Worm (Caenorhabditis elegans) whole organism, L2 larva: Measurements from ENCODE around the gene svh-5.

Experiments
- F13H6.1 ChIP-seq: sonication (generic microtip); optimal IDR thresholded peaks from 2 replicates; lab custom pipeline; 2016; ENCODE audit warnings: missing genetic modification characterization, missing compliant biosample characterization
- R02D3.7 ChIP-seq: fragments of 150-350 bp; optimal IDR thresholded peaks from 2 replicates; lab custom pipeline; 2014; ENCODE audit warnings: missing biosample characterization, missing genetic modification characterization
- Y55F3AM.14 ChIP-seq: fragments of 200-800 bp; sonication (Bioruptor generic); optimal IDR thresholded peaks from 2 replicates; lab custom pipeline; 2018; ENCODE audit warnings: mild to moderate bottlenecking, missing genetic modification characterization, missing compliant biosample characterization
- aly-2 ChIP-seq: fragments of 150-350 bp; optimal IDR thresholded peaks from 2 replicates; lab custom pipeline; 2014; ENCODE audit warnings: missing biosample characterization, missing genetic modification characterization
- ama-1 ChIP-seq: fragments of 150-350 bp; optimal IDR thresholded peaks from 2 replicates; lab custom pipeline; 2018; ENCODE audit warnings: inconsistent platforms
- blmp-1 ChIP-seq: sonication (generic microtip); optimal IDR thresholded peaks from 2 replicates; lab custom pipeline; 2017; ENCODE audit warnings: missing genetic modification characterization, mild to moderate bottlenecking, missing compliant biosample characterization, antibody characterized with exemption, moderate library complexity; ENCODE audit not compliant: insufficient read depth
- crh-2 ChIP-seq: sonication (generic microtip); optimal IDR thresholded peaks from 2 replicates; lab custom pipeline; 2017; ENCODE audit warnings: missing biosample characterization, missing genetic modification characterization
- egl-27 ChIP-seq: sonication (generic microtip); optimal IDR thresholded peaks from 3 replicates; lab custom pipeline; 2017; ENCODE audit warnings: missing biosample characterization, missing genetic modification reagents, missing genetic modification characterization
- fos-1 ChIP-seq: fragments of 150-350 bp; optimal IDR thresholded peaks from 2 replicates; lab custom pipeline; 2014; ENCODE audit warnings: missing biosample characterization, missing genetic modification characterization
- gmeb-1 ChIP-seq: fragments of 150-350 bp; optimal IDR thresholded peaks from 2 replicates; lab custom pipeline; 2014; ENCODE audit warnings: missing biosample characterization, missing genetic modification characterization
- lin-13 ChIP-seq: fragments of 150-350 bp; optimal IDR thresholded peaks from 2 replicates; lab custom pipeline; 2014; ENCODE audit warnings: missing biosample characterization, missing genetic modification reagents, missing genetic modification characterization
- lsy-2 ChIP-seq, 2 experiments: fragments of 150-350 bp in 1 of 2; sonication (generic microtip) in 1 of 2; optimal IDR thresholded peaks; 2 replicates each; lab custom pipeline; 2014 to 2017; ENCODE audit warnings: missing biosample characterization in 2 of 2, missing genetic modification characterization in 2 of 2
- mab-5 ChIP-seq: fragments of 150-350 bp; optimal IDR thresholded peaks from 2 replicates; lab custom pipeline; 2014; ENCODE audit warnings: missing biosample characterization, missing genetic modification characterization
- mbf-1 ChIP-seq: sonication (generic microtip); optimal IDR thresholded peaks from 2 replicates; lab custom pipeline; 2017; ENCODE audit warnings: missing biosample characterization, missing genetic modification characterization
- mdl-1 ChIP-seq, 2 experiments: fragments of 150-350 bp in 1 of 2; sonication (generic microtip) in 1 of 2; optimal IDR thresholded peaks; 2 replicates each; lab custom pipeline; 2017; ENCODE audit warnings: missing biosample characterization in 2 of 2, missing genetic modification characterization in 2 of 2
- nhr-12 ChIP-seq: fragments of 150-350 bp; optimal IDR thresholded peaks from 2 replicates; lab custom pipeline; 2014; ENCODE audit warnings: missing biosample characterization, missing genetic modification characterization
- nhr-129 ChIP-seq: fragments of 150-350 bp; optimal IDR thresholded peaks from 2 replicates; lab custom pipeline; 2014; ENCODE audit warnings: missing biosample characterization, missing genetic modification characterization
- nhr-21 ChIP-seq: fragments of 150-350 bp; optimal IDR thresholded peaks from 2 replicates; lab custom pipeline; 2014; ENCODE audit warnings: missing biosample characterization, missing genetic modification characterization
- nhr-23 ChIP-seq: fragments of 150-350 bp; optimal IDR thresholded peaks from 2 replicates; lab custom pipeline; 2014; ENCODE audit warnings: missing biosample characterization, missing genetic modification reagents, missing genetic modification characterization
- nhr-237 ChIP-seq: fragments of 150-350 bp; optimal IDR thresholded peaks from 2 replicates; lab custom pipeline; 2014; ENCODE audit warnings: missing biosample characterization, missing genetic modification characterization
- nhr-25 ChIP-seq: fragments of 150-350 bp; sonication (generic microtip); optimal IDR thresholded peaks from 3 replicates; lab custom pipeline; 2014; ENCODE audit warnings: missing biosample characterization, missing genetic modification characterization
- nhr-6 ChIP-seq: fragments of 150-350 bp; optimal IDR thresholded peaks from 2 replicates; lab custom pipeline; 2014; ENCODE audit warnings: missing biosample characterization, missing genetic modification characterization
- nhr-77 ChIP-seq: fragments of 150-350 bp; optimal IDR thresholded peaks from 2 replicates; lab custom pipeline; 2014; ENCODE audit warnings: missing biosample characterization, missing genetic modification characterization
- peb-1 ChIP-seq: fragments of 150-350 bp; optimal IDR thresholded peaks from 2 replicates; lab custom pipeline; 2014; ENCODE audit warnings: missing biosample characterization, missing genetic modification characterization
- sma-3 ChIP-seq: sonication (generic microtip); optimal IDR thresholded peaks from 2 replicates; lab custom pipeline; 2016; ENCODE audit warnings: missing genetic modification reagents, missing genetic modification characterization, missing compliant biosample characterization
- sma-9 ChIP-seq, 2 experiments: fragments of 150-350 bp in 1 of 2; sonication (generic microtip) in 1 of 2; optimal IDR thresholded peaks; 2 replicates each; lab custom pipeline; 2014 to 2016; ENCODE audit warnings: missing genetic modification characterization in 2 of 2, mild to moderate bottlenecking in 1 of 2, missing biosample characterization in 1 of 2, missing compliant biosample characterization in 1 of 2, missing genetic modification reagents in 1 of 2, moderate library complexity in 1 of 2
- snpc-4 ChIP-seq: fragments of 150-350 bp; optimal IDR thresholded peaks from 2 replicates; lab custom pipeline; 2014; ENCODE audit warnings: missing biosample characterization, missing genetic modification characterization
- unc-62 ChIP-seq: fragments of 150-350 bp; optimal IDR thresholded peaks from 2 replicates; lab custom pipeline; 2014; ENCODE audit warnings: missing biosample characterization, missing genetic modification reagents, missing genetic modification characterization
- zag-1 ChIP-seq: fragments of 150-350 bp; optimal IDR thresholded peaks from 2 replicates; lab custom pipeline; 2014; ENCODE audit warnings: missing biosample characterization, missing genetic modification characterization
- ztf-1 ChIP-seq: fragments of 200-800 bp; sonication (Bioruptor generic); conservative IDR thresholded peaks from 2 replicates; pipeline ENCODE4 v1.3.6; 2022; ENCODE audit warnings: missing genetic modification characterization, missing compliant biosample characterization
- ztf-11 ChIP-seq: sonication (generic microtip); optimal IDR thresholded peaks from 2 replicates; lab custom pipeline; 2017; ENCODE audit warnings: missing biosample characterization, missing genetic modification characterization
- ztf-4 ChIP-seq: fragments of 150-350 bp; optimal IDR thresholded peaks from 2 replicates; lab custom pipeline; 2014; ENCODE audit warnings: missing biosample characterization, missing genetic modification characterization

Gene svh-5

DNA sequence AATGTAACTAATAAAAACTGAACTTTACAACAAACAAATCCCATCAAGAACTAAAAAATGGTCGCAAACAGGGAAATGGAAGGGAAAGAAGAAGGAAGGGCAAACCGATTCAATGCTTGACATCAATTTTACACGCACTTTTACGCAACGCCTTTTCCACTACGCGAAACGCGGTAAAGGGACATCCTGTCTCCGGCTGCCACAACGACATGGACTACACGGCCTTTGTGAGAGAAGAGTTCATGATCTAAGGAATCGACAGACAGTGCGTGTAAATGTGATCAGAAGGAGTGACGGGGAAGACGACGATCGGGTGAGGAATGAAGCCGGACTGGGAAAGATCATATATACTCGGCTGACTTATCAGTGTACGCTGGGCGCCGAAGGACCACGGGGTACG, 2.8 kb upstream of the svh-5 start:
- TF ChIP-seq nhr-21 (tag; lab: Kevin White, UChicago) (peak; percentile 63), sma-9 (GFP tag; optimal IDR thresholded peaks at IDR 0.05; lab: Kevin White, UChicago) (no peak), sma-9 (tag; optimal IDR thresholded peaks at IDR 0.05; lab: Kevin White, UChicago) (no peak)

ce11 chrX:15379882-15380281, 2.3 kb upstream of the svh-5 start:
- TF ChIP-seq snpc-4 (tag; lab: Kevin White, UChicago), result no peak
- no peak for TF ChIP-seq egl-27
- TF ChIP-seq aly-2 (tag; lab: Kevin White, UChicago), result no peak
- no peak for TF ChIP-seq blmp-1 (tag; lab: Kevin White, UChicago)
- no peak for TF ChIP-seq nhr-6 (tag; lab: Kevin White, UChicago)
- no peak for TF ChIP-seq nhr-129 (tag; lab: Kevin White, UChicago)
- TF ChIP-seq nhr-25 (tag; lab: Kevin White, UChicago), result peak; percentile 82
- no peak for TF ChIP-seq nhr-77 (tag; lab: Kevin White, UChicago)
- TF ChIP-seq ztf-1 (GFP tag; lab: Robert Waterston, UW), result no peak
- TF ChIP-seq ztf-11 (tag; lab: Kevin White, UChicago), result no peak
- peak; percentile 13 for TF ChIP-seq crh-2 (tag; lab: Kevin White, UChicago)
- no peak for TF ChIP-seq R02D3.7 (tag; lab: Kevin White, UChicago)
- peak; percentile 30 for TF ChIP-seq sma-9 (GFP tag; optimal IDR thresholded peaks at IDR 0.05; lab: Kevin White, UChicago)
- TF ChIP-seq sma-9 (tag; optimal IDR thresholded peaks at IDR 0.05; lab: Kevin White, UChicago), result no peak

DNA sequence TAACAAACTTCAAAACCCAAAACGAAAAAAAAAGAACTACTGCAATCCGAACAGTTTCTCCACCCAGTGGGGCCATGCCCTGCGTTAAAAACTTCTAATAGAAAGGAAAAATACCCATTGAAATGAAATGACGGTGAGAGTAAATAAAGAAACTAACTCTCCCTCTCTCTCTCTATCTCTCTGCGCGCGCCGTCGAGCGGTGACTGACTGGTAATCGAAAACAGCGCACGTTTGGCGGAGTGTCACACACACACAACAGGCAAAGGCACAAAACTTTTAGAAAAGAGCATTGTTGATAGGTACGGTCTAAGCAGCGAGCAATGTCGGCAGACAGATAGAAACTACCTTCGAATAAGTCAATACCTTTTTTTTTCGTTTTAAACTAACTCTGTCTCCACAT, 1.0 kb downstream of the svh-5 start:
- peak; percentile 19 for TF ChIP-seq gmeb-1
- no peak for TF ChIP-seq zag-1
- TF ChIP-seq mab-5 (tag; lab: Kevin White, UChicago), result no peak
- TF ChIP-seq R02D3.7 (tag; lab: Kevin White, UChicago), result no peak
- no peak for TF ChIP-seq ztf-11 (tag; lab: Kevin White, UChicago)
- no peak for TF ChIP-seq mbf-1
- no peak for TF ChIP-seq nhr-6 (tag; lab: Kevin White, UChicago)
- TF ChIP-seq nhr-21 (tag; lab: Kevin White, UChicago), result no peak
- TF ChIP-seq F13H6.1, result peak; percentile 72
- no peak for TF ChIP-seq nhr-23 (tag; lab: Kevin White, UChicago)
- TF ChIP-seq blmp-1 (tag; lab: Kevin White, UChicago), result peak; percentile 42
- peak; percentile 38 for TF ChIP-seq fos-1 (tag; lab: Kevin White, UChicago)
- TF ChIP-seq aly-2 (tag; lab: Kevin White, UChicago), result no peak
- TF ChIP-seq nhr-129 (tag; lab: Kevin White, UChicago), result peak; percentile 61
- peak in 1 of 2 experiments; percentile 20 for TF ChIP-seq lsy-2 (tag; optimal IDR thresholded peaks at IDR 0.05; lab: Kevin White, UChicago)
- peak; percentile 46 for TF ChIP-seq sma-9 (GFP tag; optimal IDR thresholded peaks at IDR 0.05; lab: Kevin White, UChicago)
- no peak for TF ChIP-seq sma-9 (tag; optimal IDR thresholded peaks at IDR 0.05; lab: Kevin White, UChicago)
- TF ChIP-seq mdl-1 (tag; optimal IDR thresholded peaks at IDR 0.05; lab: Kevin White, UChicago), result peak in 1 of 2 experiments; percentile 9

ce11 chrX:15375299-15375698, 2.3 kb downstream of the svh-5 start:
- TF ChIP-seq unc-62 (GFP tag; lab: Kevin White, UChicago), result no peak
- TF ChIP-seq nhr-129 (tag; lab: Kevin White, UChicago), result no peak
- peak; percentile 46 for TF ChIP-seq nhr-21 (tag; lab: Kevin White, UChicago)
- TF ChIP-seq mdl-1 (tag; optimal IDR thresholded peaks at IDR 0.05; lab: Kevin White, UChicago), result no peak
- no peak for TF ChIP-seq aly-2 (tag; lab: Kevin White, UChicago)
- TF ChIP-seq nhr-237 (tag; lab: Kevin White, UChicago), result no peak
- no peak for TF ChIP-seq nhr-6 (tag; lab: Kevin White, UChicago)
- TF ChIP-seq peb-1 (tag; lab: Kevin White, UChicago), result no peak
- TF ChIP-seq ama-1 (lab: Kevin White, UChicago), result no peak
- peak; percentile 72 for TF ChIP-seq sma-9 (GFP tag; optimal IDR thresholded peaks at IDR 0.05; lab: Kevin White, UChicago)
- TF ChIP-seq sma-9 (tag; optimal IDR thresholded peaks at IDR 0.05; lab: Kevin White, UChicago), result no peak
- no peak for TF ChIP-seq ztf-4 (tag; lab: Kevin White, UChicago)
- TF ChIP-seq egl-27, result peak; percentile 63
- TF ChIP-seq nhr-12, result no peak
- peak; percentile 61 for TF ChIP-seq fos-1 (tag; lab: Kevin White, UChicago)
- TF ChIP-seq lin-13 (GFP tag; lab: Kevin White, UChicago), result no peak
- no peak for TF ChIP-seq ztf-1 (GFP tag; lab: Robert Waterston, UW)
- no peak for TF ChIP-seq sma-3
- no peak for TF ChIP-seq Y55F3AM.14 (GFP tag; lab: Kevin White, UChicago)
- peak; percentile 59 for TF ChIP-seq blmp-1 (tag; lab: Kevin White, UChicago)
